Fruit fly (Drosophila melanogaster) whole organism, embryonic: ENCODE data around the gene alpha-Est7.
A peak's percentile ranks its signal among the peaks of the same experiment; 100 is the strongest.

Experiments used
- Adf1 ChIP-seq: fragments of 200-800 bp; sonication (Bioruptor generic); IDR thresholded peaks from 2 replicates; pipeline ENCODE4 v1.3.6; 2022; ENCODE audit warnings: missing biosample characterization, missing genetic modification characterization
- Aef1 ChIP-seq: fragments of 200-800 bp; sonication (Bioruptor generic); IDR thresholded peaks from 3 replicates; pipeline ENCODE4 v1.3.6; 2022; ENCODE audit warnings: missing biosample characterization, missing genetic modification characterization
- BtbVII ChIP-seq: fragments of 200-800 bp; sonication (Bioruptor generic); optimal IDR thresholded peaks from 3 replicates; lab custom pipeline; 2017; ENCODE audit warnings: missing biosample characterization, mild to moderate bottlenecking, missing genetic modification characterization
- CG10565 ChIP-seq: fragments of 200-800 bp; sonication (Bioruptor generic); optimal IDR thresholded peaks from 3 replicates; lab custom pipeline; 2016; ENCODE audit warnings: missing biosample characterization, mild to moderate bottlenecking, missing genetic modification characterization
- CG11723 ChIP-seq: fragments of 200-800 bp; sonication (Bioruptor generic); optimal IDR thresholded peaks from 2 replicates; lab custom pipeline; 2017; ENCODE audit warnings: missing biosample characterization, mild to moderate bottlenecking, missing genetic modification characterization
- CG14710 ChIP-seq: fragments of 200-800 bp; sonication (Bioruptor generic); optimal IDR thresholded peaks from 3 replicates; lab custom pipeline; 2019; ENCODE audit warnings: missing biosample characterization, mild to moderate bottlenecking, missing genetic modification characterization, moderate library complexity
- CG17186 ChIP-seq: fragments of 200-800 bp; sonication (Bioruptor generic); optimal IDR thresholded peaks from 3 replicates; lab custom pipeline; 2017; ENCODE audit warnings: missing biosample characterization, missing genetic modification reagents, missing genetic modification characterization
- CG17912 ChIP-seq: fragments of 200-800 bp; sonication (Bioruptor generic); optimal IDR thresholded peaks from 2 replicates; lab custom pipeline; 2018; ENCODE audit warnings: missing biosample characterization, mild to moderate bottlenecking, missing genetic modification characterization
- CG18619 ChIP-seq: fragments of 200-800 bp; sonication (Bioruptor generic); optimal IDR thresholded peaks from 3 replicates; lab custom pipeline; 2017; ENCODE audit warnings: missing biosample characterization, mild to moderate bottlenecking, missing genetic modification characterization
- CG2120 ChIP-seq: fragments of 200-800 bp; sonication (Bioruptor generic); optimal IDR thresholded peaks from 3 replicates; lab custom pipeline; 2016; ENCODE audit warnings: missing biosample characterization, missing genetic modification characterization
- CG2712 ChIP-seq: fragments of 200-800 bp; optimal IDR thresholded peaks from 3 replicates; lab custom pipeline; 2019; ENCODE audit warnings: missing biosample characterization, mild to moderate bottlenecking, missing genetic modification characterization, moderate library complexity
- CG4360 ChIP-seq: fragments of 200-800 bp; sonication (Bioruptor generic); IDR thresholded peaks from 2 replicates; pipeline ENCODE4 v1.3.6; 2022; ENCODE audit warnings: missing biosample characterization, missing genetic modification characterization
- CG43689 ChIP-seq: fragments of 200-800 bp; sonication (Bioruptor generic); IDR thresholded peaks from 2 replicates; pipeline ENCODE4 v1.3.6; 2022; ENCODE audit warnings: missing biosample characterization, missing genetic modification characterization
- CG4854 ChIP-seq: fragments of 200-800 bp; sonication (Bioruptor generic); optimal IDR thresholded peaks from 2 replicates; lab custom pipeline; 2016; ENCODE audit warnings: missing biosample characterization, missing genetic modification characterization, inconsistent platforms
- CG6689 ChIP-seq: fragments of 200-800 bp; sonication (Bioruptor generic); IDR thresholded peaks from 2 replicates; pipeline ENCODE4 v1.3.6; 2022; ENCODE audit warnings: missing biosample characterization, missing genetic modification characterization
- CG7745 ChIP-seq: fragments of 200-800 bp; sonication (Bioruptor generic); optimal IDR thresholded peaks from 2 replicates; lab custom pipeline; 2018; ENCODE audit warnings: missing biosample characterization, mild to moderate bottlenecking, missing genetic modification characterization, moderate library complexity
- CG7963 ChIP-seq: fragments of 200-800 bp; sonication (Bioruptor generic); IDR thresholded peaks from 3 replicates; pipeline ENCODE4 v1.3.6; 2022; ENCODE audit warnings: missing biosample characterization, missing genetic modification characterization; ENCODE audit not compliant: partially characterized antibody
- CG8944 ChIP-seq: fragments of 200-800 bp; sonication (Bioruptor generic); optimal IDR thresholded peaks from 3 replicates; lab custom pipeline; 2016; ENCODE audit warnings: missing biosample characterization, missing genetic modification characterization
- CkIIα-i1 ChIP-seq: fragments of 200-800 bp; sonication (Bioruptor generic); IDR thresholded peaks from 2 replicates; pipeline ENCODE4 v1.3.6; 2022; ENCODE audit warnings: missing biosample characterization, missing genetic modification characterization
- D ChIP-seq, 2 experiments: fragments of 200-800 bp in 1 of 2; fragments of >200 bp in 1 of 2; sonication (Bioruptor generic) in 1 of 2; optimal IDR thresholded peaks; 2 replicates in 1 of 2; 3 replicates in 1 of 2; lab custom pipeline; 2017; ENCODE audit warnings: mild to moderate bottlenecking in 1 of 2, missing biosample characterization in 1 of 2, missing genetic modification characterization in 1 of 2, missing genetic modification reagents in 1 of 2
- D19A ChIP-seq: fragments of 200-800 bp; optimal IDR thresholded peaks from 3 replicates; lab custom pipeline; 2019; ENCODE audit warnings: missing biosample characterization, mild to moderate bottlenecking, missing genetic modification characterization, moderate library complexity
- Deaf1 ChIP-seq: fragments of 200-800 bp; optimal IDR thresholded peaks from 3 replicates; lab custom pipeline; 2019; ENCODE audit warnings: missing biosample characterization, mild to moderate bottlenecking, missing genetic modification characterization, moderate library complexity
- Eip74EF ChIP-seq, 2 experiments: fragments of 200-800 bp in 1 of 2; fragments of >200 bp in 1 of 2; sonication (Bioruptor generic) in 1 of 2; optimal IDR thresholded peaks; 2 replicates each; lab custom pipeline; 2017 to 2019; ENCODE audit warnings: missing biosample characterization in 2 of 2, missing genetic modification characterization in 2 of 2, mild to moderate bottlenecking in 1 of 2, moderate library complexity in 1 of 2
- Ets97D ChIP-seq: fragments of 200-800 bp; sonication (Bioruptor generic); optimal IDR thresholded peaks from 3 replicates; lab custom pipeline; 2016; ENCODE audit warnings: missing biosample characterization, missing genetic modification characterization
- HHEX ChIP-seq: fragments of 200-800 bp; sonication (Bioruptor generic); optimal IDR thresholded peaks from 3 replicates; lab custom pipeline; 2017; ENCODE audit warnings: missing biosample characterization, mild to moderate bottlenecking, missing genetic modification characterization, missing genetic modification reagents
- HmgZ ChIP-seq: fragments of 200-800 bp; sonication (Bioruptor generic); optimal IDR thresholded peaks from 2 replicates; lab custom pipeline; 2018; ENCODE audit warnings: missing biosample characterization, mild to moderate bottlenecking, missing genetic modification characterization
- Hmx ChIP-seq: fragments of 200-800 bp; sonication (Bioruptor generic); optimal IDR thresholded peaks from 2 replicates; lab custom pipeline; 2016; ENCODE audit warnings: missing biosample characterization, missing genetic modification characterization
- Hr3 ChIP-seq: fragments of 200-800 bp; sonication (Bioruptor generic); optimal IDR thresholded peaks from 3 replicates; lab custom pipeline; 2016; ENCODE audit warnings: missing biosample characterization, missing genetic modification characterization
- Hr51 ChIP-seq, 2 experiments: fragments of 200-800 bp; sonication (Bioruptor generic); optimal IDR thresholded peaks; 2 replicates in 1 of 2; 3 replicates in 1 of 2; lab custom pipeline; 2016 to 2018; ENCODE audit warnings: missing biosample characterization in 2 of 2, missing genetic modification characterization in 2 of 2, mild to moderate bottlenecking in 1 of 2, moderate library complexity in 1 of 2
- Optix ChIP-seq: fragments of 200-800 bp; sonication (Bioruptor generic); IDR thresholded peaks from 3 replicates; pipeline ENCODE4 v1.3.6; 2022; ENCODE audit warnings: missing biosample characterization, missing genetic modification characterization
- PHDP ChIP-seq: fragments of 200-800 bp; sonication (Bioruptor generic); optimal IDR thresholded peaks from 3 replicates; lab custom pipeline; 2018; ENCODE audit warnings: missing biosample characterization, mild to moderate bottlenecking, missing genetic modification characterization, moderate library complexity
- Ptx1 ChIP-seq: fragments of 200-800 bp; sonication (Bioruptor generic); IDR thresholded peaks from 2 replicates; pipeline ENCODE4 v1.3.6; 2022; ENCODE audit warnings: missing biosample characterization, missing genetic modification characterization
- ara ChIP-seq: fragments of 200-800 bp; sonication (Bioruptor generic); IDR thresholded peaks from 2 replicates; pipeline ENCODE4 v1.3.6; 2022; ENCODE audit warnings: missing biosample characterization, missing genetic modification characterization
- cad ChIP-seq: fragments of >200 bp; optimal IDR thresholded peaks from 2 replicates; lab custom pipeline; 2017; ENCODE audit warnings: missing biosample characterization, missing genetic modification characterization
- chinmo ChIP-seq: fragments of 200-800 bp; sonication (Bioruptor generic); IDR thresholded peaks from 4 replicates; pipeline ENCODE4 v1.3.6; 2022; ENCODE audit warnings: missing biosample characterization, missing genetic modification characterization; ENCODE audit not compliant: partially characterized antibody
- ci ChIP-seq: fragments of 200-800 bp; sonication (Bioruptor generic); IDR thresholded peaks from 3 replicates; pipeline ENCODE4 v1.3.6; 2022; ENCODE audit warnings: missing biosample characterization, missing genetic modification characterization
- dan ChIP-seq: fragments of 200-800 bp; sonication (Bioruptor generic); IDR thresholded peaks from 2 replicates; pipeline ENCODE4 v1.3.6; 2022; ENCODE audit warnings: missing biosample characterization, missing genetic modification characterization
- danr ChIP-seq: fragments of 200-800 bp; sonication (Bioruptor generic); IDR thresholded peaks from 2 replicates; pipeline ENCODE4 v1.3.6; 2022; ENCODE audit warnings: missing biosample characterization, missing genetic modification characterization
- gce ChIP-seq: fragments of 200-800 bp; sonication (Bioruptor generic); IDR thresholded peaks from 3 replicates; pipeline ENCODE4 v1.3.6; 2022; ENCODE audit warnings: missing biosample characterization, missing genetic modification characterization
- gsb-n ChIP-seq: fragments of 200-800 bp; sonication (Bioruptor generic); optimal IDR thresholded peaks from 3 replicates; lab custom pipeline; 2018; ENCODE audit warnings: missing biosample characterization, mild to moderate bottlenecking, missing genetic modification characterization
- hbn ChIP-seq: fragments of 200-800 bp; sonication (Bioruptor generic); IDR thresholded peaks from 2 replicates; pipeline ENCODE4 v1.3.6; 2022; ENCODE audit warnings: missing biosample characterization, missing genetic modification characterization; ENCODE audit not compliant: partially characterized antibody
- otp ChIP-seq: fragments of 200-800 bp; sonication (Bioruptor generic); IDR thresholded peaks from 3 replicates; pipeline ENCODE4, ENCODE4 v1.3.6; 2022; ENCODE audit warnings: missing biosample characterization, missing genetic modification characterization
- pita ChIP-seq: fragments of 200-800 bp; sonication (Bioruptor generic); optimal IDR thresholded peaks from 2 replicates; lab custom pipeline; 2017; ENCODE audit warnings: missing biosample characterization, mild to moderate bottlenecking, missing genetic modification characterization
- pzg ChIP-seq: fragments of 200-800 bp; sonication (Bioruptor generic); optimal IDR thresholded peaks from 3 replicates; lab custom pipeline; 2018; ENCODE audit warnings: missing biosample characterization, mild to moderate bottlenecking, missing genetic modification characterization, moderate library complexity
- shn ChIP-seq: fragments of 200-800 bp; sonication (Bioruptor generic); optimal IDR thresholded peaks from 3 replicates; lab custom pipeline; 2016; ENCODE audit warnings: missing biosample characterization, missing genetic modification characterization
- slp2 ChIP-seq: fragments of 200-800 bp; sonication (Bioruptor generic); optimal IDR thresholded peaks from 2 replicates; lab custom pipeline; 2016; ENCODE audit warnings: missing biosample characterization, missing genetic modification characterization
- sob ChIP-seq: fragments of 200-800 bp; sonication (Bioruptor generic); IDR thresholded peaks from 2 replicates; pipeline ENCODE4 v1.3.6; 2022; ENCODE audit warnings: missing biosample characterization, missing genetic modification characterization
- trem ChIP-seq: fragments of 200-800 bp; optimal IDR thresholded peaks from 3 replicates; lab custom pipeline; 2019; ENCODE audit warnings: missing biosample characterization, mild to moderate bottlenecking, missing genetic modification characterization, moderate library complexity
- twi ChIP-seq: fragments of 200-800 bp; optimal IDR thresholded peaks from 2 replicates; lab custom pipeline; 2019; ENCODE audit warnings: missing biosample characterization, mild to moderate bottlenecking, missing genetic modification characterization, moderate library complexity
- unpg ChIP-seq: fragments of 200-800 bp; sonication (Bioruptor generic); optimal IDR thresholded peaks from 3 replicates; lab custom pipeline; 2018; ENCODE audit warnings: missing biosample characterization, mild to moderate bottlenecking, missing genetic modification characterization, moderate library complexity

The alpha-Est7 gene

dm6 chr3R:7473767-7474254 lies 49.7 kb downstream of the alpha-Est7 start, which contains the start of gene CG1142 (continued):
- peak; percentile 97 for TF ChIP-seq D19A (tag; lab: Kevin White, UChicago)
- TF ChIP-seq CG7963: no peak
- TF ChIP-seq CG17186 (GFP tag; lab: Kevin White, UChicago): peak; percentile 88
- TF ChIP-seq CkIIα-i1: peak; percentile 94
- TF ChIP-seq Optix (GFP tag; lab: Robert Waterston, UW): peak; percentile 64; the same call in 2 of the 3 replicates
- TF ChIP-seq Aef1 (GFP tag; lab: Robert Waterston, UW): peak; percentile 94
- TF ChIP-seq otp (GFP tag; lab: Robert Waterston, UW): peak; percentile 99
- peak; percentile 89 for TF ChIP-seq Ets97D (GFP tag; lab: Kevin White, UChicago)
- no peak for TF ChIP-seq chinmo (GFP tag; lab: Robert Waterston, UW)
- TF ChIP-seq BtbVII (GFP tag; lab: Kevin White, UChicago): peak; percentile 97
- no peak for TF ChIP-seq cad (GFP tag; lab: Kevin White, UChicago)
- peak; percentile 98 for TF ChIP-seq CG6689 (GFP tag; lab: Robert Waterston, UW)
- peak; percentile 94 for TF ChIP-seq slp2 (GFP tag; lab: Kevin White, UChicago)
- peak; percentile 98 for TF ChIP-seq CG2120
- TF ChIP-seq CG14710 (tag; lab: Kevin White, UChicago): peak; percentile 99
- TF ChIP-seq hbn: no peak
- TF ChIP-seq gsb-n (tag; lab: Kevin White, UChicago): peak; percentile 99
- peak; percentile 94 for TF ChIP-seq CG8944 (GFP tag; lab: Kevin White, UChicago)
- peak; percentile 92 for TF ChIP-seq Hmx (GFP tag; lab: Kevin White, UChicago)
- peak; percentile 96 for TF ChIP-seq sob (GFP tag; lab: Robert Waterston, UW)
- peak in 1 of 2 experiments; percentile 99 for TF ChIP-seq Eip74EF (GFP tag; optimal IDR thresholded peaks at IDR 0.05; lab: Kevin White, UChicago)
- peak; percentile 84 for TF ChIP-seq Deaf1 (tag; lab: Kevin White, UChicago)
- peak; percentile 96 for TF ChIP-seq CG4854 (GFP tag; lab: Kevin White, UChicago)
- TF ChIP-seq Hr3: peak; percentile 97
- TF ChIP-seq dan: peak; percentile 76
- peak; percentile 99 for TF ChIP-seq CG2712 (tag; lab: Kevin White, UChicago)
- TF ChIP-seq CG17912 (GFP tag; lab: Kevin White, UChicago): peak; percentile 96
- TF ChIP-seq CG4360 (GFP tag; lab: Robert Waterston, UW): peak; percentile 88
- TF ChIP-seq ara (GFP tag; lab: Robert Waterston, UW): peak; percentile 99
- peak; percentile 96 for TF ChIP-seq CG43689
- peak; percentile 95 for TF ChIP-seq CG10565 (GFP tag; lab: Kevin White, UChicago)
- TF ChIP-seq trem (tag; lab: Kevin White, UChicago): peak; percentile 97
- peak; percentile 97 for TF ChIP-seq Ptx1 (GFP tag; lab: Robert Waterston, UW)
- TF ChIP-seq CG18619 (GFP tag; lab: Kevin White, UChicago): peak; percentile 96
- TF ChIP-seq twi (tag; lab: Kevin White, UChicago): peak; percentile 98
- TF ChIP-seq PHDP: peak; percentile 99
- TF ChIP-seq HmgZ: peak; percentile 98
- peak; percentile 65 for TF ChIP-seq pzg (GFP tag; lab: Kevin White, UChicago)
- TF ChIP-seq Hr51 (GFP tag; optimal IDR thresholded peaks at IDR 0.05; lab: Kevin White, UChicago): peak; percentile 96 to 99
- TF ChIP-seq CG7745 (tag; lab: Kevin White, UChicago): peak; percentile 97
- TF ChIP-seq gce: peak; percentile 99
- peak; percentile 98 for TF ChIP-seq HHEX (GFP tag; lab: Kevin White, UChicago)
- TF ChIP-seq pita: no peak
- peak; percentile 84 for TF ChIP-seq Adf1 (GFP tag; lab: Robert Waterston, UW)
- no peak for TF ChIP-seq D (optimal IDR thresholded peaks at IDR 0.05; lab: Kevin White, UChicago)
- TF ChIP-seq D (GFP tag; optimal IDR thresholded peaks at IDR 0.05; lab: Kevin White, UChicago): peak; percentile 98
- TF ChIP-seq danr (GFP tag; lab: Robert Waterston, UW): peak; percentile 95
- TF ChIP-seq shn (GFP tag; lab: Kevin White, UChicago): peak; percentile 83
- TF ChIP-seq ci (GFP tag; lab: Robert Waterston, UW): peak; percentile 99
- peak; percentile 93 for TF ChIP-seq CG11723 (GFP tag; lab: Kevin White, UChicago)
- peak; percentile 100 for TF ChIP-seq unpg
